Fruit fly (Drosophila melanogaster) whole organism, pupa: Measurements from ENCODE around the gene ash2.

Source experiments
- CG10348 ChIP-seq: fragments of 200-800 bp; sonication (Bioruptor generic); IDR thresholded peaks from 2 replicates; pipeline ENCODE4 v1.3.6; 2022; ENCODE audit warnings: missing biosample characterization, missing genetic modification characterization
- CG12605 ChIP-seq: fragments of 200-800 bp; sonication (Bioruptor generic); IDR thresholded peaks from 2 replicates; pipeline ENCODE4 v1.3.6; 2022; ENCODE audit warnings: missing biosample characterization, missing genetic modification characterization
- CG13204 ChIP-seq: fragments of 200-800 bp; sonication (Bioruptor generic); optimal IDR thresholded peaks from 2 replicates; lab custom pipeline; 2018; ENCODE audit warnings: missing biosample characterization, mild to moderate bottlenecking, missing genetic modification characterization, moderate library complexity
- CG14655 ChIP-seq: fragments of 200-800 bp; sonication (Bioruptor generic); optimal IDR thresholded peaks from 3 replicates; lab custom pipeline; 2017; ENCODE audit warnings: mild to moderate bottlenecking, missing biosample characterization, missing genetic modification reagents, missing genetic modification characterization
- CG15710 ChIP-seq: fragments of 200-800 bp; sonication (Bioruptor generic); optimal IDR thresholded peaks from 2 replicates; lab custom pipeline; 2018; ENCODE audit warnings: missing biosample characterization, mild to moderate bottlenecking, missing genetic modification characterization, moderate library complexity
- CG17806 ChIP-seq: fragments of 200-800 bp; sonication (Bioruptor generic); optimal IDR thresholded peaks from 2 replicates; lab custom pipeline; 2018; ENCODE audit warnings: missing biosample characterization, mild to moderate bottlenecking, missing genetic modification characterization, moderate library complexity
- CG32121 ChIP-seq: fragments of 200-800 bp; sonication (Bioruptor generic); IDR thresholded peaks from 2 replicates; pipeline ENCODE4 v1.3.6; 2022; ENCODE audit warnings: missing biosample characterization, missing genetic modification characterization
- CG34367 ChIP-seq: fragments of 200-800 bp; sonication (Bioruptor generic); optimal IDR thresholded peaks from 2 replicates; lab custom pipeline; 2018; ENCODE audit warnings: missing biosample characterization, mild to moderate bottlenecking, missing genetic modification characterization
- CG4496 ChIP-seq: fragments of 200-800 bp; sonication (Bioruptor generic); IDR thresholded peaks from 3 replicates; pipeline ENCODE4 v1.3.6; 2022; ENCODE audit warnings: missing biosample characterization, missing genetic modification characterization
- CG8159 ChIP-seq: fragments of 200-800 bp; sonication (Bioruptor generic); optimal IDR thresholded peaks from 3 replicates; lab custom pipeline; 2018; ENCODE audit warnings: missing biosample characterization, mild to moderate bottlenecking, missing genetic modification characterization, moderate library complexity
- CG8301 ChIP-seq: fragments of 200-800 bp; sonication (Bioruptor generic); optimal IDR thresholded peaks from 2 replicates; lab custom pipeline; 2018; ENCODE audit warnings: missing biosample characterization, mild to moderate bottlenecking, missing genetic modification characterization
- CG9948 ChIP-seq: fragments of 200-800 bp; sonication (Bioruptor generic); optimal IDR thresholded peaks from 2 replicates; lab custom pipeline; 2018; ENCODE audit warnings: missing biosample characterization, mild to moderate bottlenecking, missing genetic modification characterization, moderate library complexity
- D1 ChIP-seq: fragments of 200-800 bp; sonication (Bioruptor generic); optimal IDR thresholded peaks from 2 replicates; lab custom pipeline; 2018; ENCODE audit warnings: missing biosample characterization, mild to moderate bottlenecking, missing genetic modification characterization, moderate library complexity
- EcR ChIP-seq: fragments of 200-800 bp; sonication (Bioruptor generic); optimal IDR thresholded peaks from 3 replicates; lab custom pipeline; 2019; ENCODE audit warnings: missing biosample characterization, missing genetic modification characterization, mild to moderate bottlenecking, moderate library complexity, missing genetic modification reagents
- Ets98B ChIP-seq: fragments of 200-800 bp; sonication (Bioruptor generic); IDR thresholded peaks from 2 replicates; pipeline ENCODE4 v1.3.6; 2022; ENCODE audit warnings: missing biosample characterization, missing genetic modification characterization
- Pif1A ChIP-seq: fragments of 200-800 bp; sonication (Bioruptor generic); optimal IDR thresholded peaks from 3 replicates; lab custom pipeline; 2016; ENCODE audit warnings: missing biosample characterization, missing genetic modification characterization
- Pif1B ChIP-seq: fragments of 200-800 bp; sonication (Bioruptor generic); optimal IDR thresholded peaks from 3 replicates; lab custom pipeline; 2016; ENCODE audit warnings: missing biosample characterization, missing genetic modification characterization
- Snoo ChIP-seq: fragments of 200-800 bp; sonication (Bioruptor generic); optimal IDR thresholded peaks from 3 replicates; lab custom pipeline; 2017; ENCODE audit warnings: missing biosample characterization, mild to moderate bottlenecking, missing genetic modification characterization, inconsistent platforms
- fd96Ca ChIP-seq: fragments of 200-800 bp; sonication (Bioruptor generic); IDR thresholded peaks from 3 replicates; pipeline ENCODE4 v1.3.6; 2022; ENCODE audit warnings: missing biosample characterization, missing genetic modification characterization
- gl ChIP-seq: fragments of 200-800 bp; sonication (Bioruptor generic); optimal IDR thresholded peaks from 2 replicates; lab custom pipeline; 2018; ENCODE audit warnings: missing biosample characterization, mild to moderate bottlenecking, missing genetic modification characterization
- rn ChIP-seq: fragments of 200-800 bp; sonication (Bioruptor generic); IDR thresholded peaks from 2 replicates; pipeline ENCODE4 v1.3.6; 2022; ENCODE audit warnings: missing biosample characterization, missing genetic modification characterization

Gene ash2

dm6 chr3R:24662412-24662796 is 12.5 kb downstream of the ash2 start, which contains the start of gene slo:
Gene slo (plus strand): TSS chr3R:24662491.
- no peak for TF ChIP-seq CG8159 (tag; lab: Kevin White, UChicago)
- TF ChIP-seq CG17806 (tag; lab: Kevin White, UChicago) = no peak
- TF ChIP-seq CG32121 (GFP tag; lab: Robert Waterston, UW) = no peak
- TF ChIP-seq D1 (tag; lab: Kevin White, UChicago) = no peak
- no peak for TF ChIP-seq CG9948 (tag; lab: Kevin White, UChicago)
- no peak for TF ChIP-seq CG34367 (tag; lab: Kevin White, UChicago)
- TF ChIP-seq CG8301 (tag; lab: Kevin White, UChicago) = no peak
- no peak for TF ChIP-seq rn (GFP tag; lab: Robert Waterston, UW)
- TF ChIP-seq CG4496 (GFP tag; lab: Robert Waterston, UW) = no peak
- no peak for TF ChIP-seq Pif1A (GFP tag; lab: Kevin White, UChicago)
- no peak for TF ChIP-seq Snoo (tag; lab: Kevin White, UChicago)
- TF ChIP-seq gl (tag; lab: Kevin White, UChicago) = no peak
- no peak for TF ChIP-seq CG14655 (GFP tag; lab: Kevin White, UChicago)
- no peak for TF ChIP-seq Ets98B (GFP tag; lab: Robert Waterston, UW)
- no peak for TF ChIP-seq CG12605 (GFP tag; lab: Robert Waterston, UW)
- TF ChIP-seq CG10348 (GFP tag; lab: Robert Waterston, UW) = no peak
- no peak for TF ChIP-seq CG15710 (tag; lab: Kevin White, UChicago)
- no peak for TF ChIP-seq EcR (GFP tag; lab: Kevin White, UChicago)
- no peak for TF ChIP-seq fd96Ca (GFP tag; lab: Robert Waterston, UW)
- no peak for TF ChIP-seq CG13204 (GFP tag; lab: Kevin White, UChicago)

dm6 chr3R:24663044-24663443 is 13.1 kb downstream of the ash2 start:
- no peak for TF ChIP-seq CG8301 (tag; lab: Kevin White, UChicago)
- TF ChIP-seq CG15710 (tag; lab: Kevin White, UChicago) = no peak
- TF ChIP-seq CG13204 (GFP tag; lab: Kevin White, UChicago) = no peak
- no peak for TF ChIP-seq rn (GFP tag; lab: Robert Waterston, UW)
- no peak for TF ChIP-seq CG34367 (tag; lab: Kevin White, UChicago)
- TF ChIP-seq CG32121 (GFP tag; lab: Robert Waterston, UW) = no peak
- no peak for TF ChIP-seq fd96Ca (GFP tag; lab: Robert Waterston, UW)
- no peak for TF ChIP-seq CG8159 (tag; lab: Kevin White, UChicago)
- TF ChIP-seq CG17806 (tag; lab: Kevin White, UChicago) = no peak
- TF ChIP-seq Pif1B (GFP tag; lab: Kevin White, UChicago) = no peak
- no peak for TF ChIP-seq gl (tag; lab: Kevin White, UChicago)
- TF ChIP-seq Ets98B (GFP tag; lab: Robert Waterston, UW) = no peak
- TF ChIP-seq Pif1A (GFP tag; lab: Kevin White, UChicago) = no peak
- no peak for TF ChIP-seq CG14655 (GFP tag; lab: Kevin White, UChicago)
- no peak for TF ChIP-seq EcR (GFP tag; lab: Kevin White, UChicago)
- no peak for TF ChIP-seq CG4496 (GFP tag; lab: Robert Waterston, UW)
- no peak for TF ChIP-seq CG12605 (GFP tag; lab: Robert Waterston, UW)
- TF ChIP-seq CG9948 (tag; lab: Kevin White, UChicago) = no peak

dm6 chr3R:24667538-24668207 is 17.7 kb downstream of the ash2 start:
- no peak for TF ChIP-seq CG32121 (GFP tag; lab: Robert Waterston, UW)
- TF ChIP-seq Ets98B (GFP tag; lab: Robert Waterston, UW) = peak; percentile 26; the same call in 1 of the 2 replicates
- TF ChIP-seq fd96Ca (GFP tag; lab: Robert Waterston, UW) = peak; percentile 15; the same call in 1 of the 3 replicates

- no peak for TF ChIP-seq EcR (GFP tag; lab: Kevin White, UChicago)
- no peak for TF ChIP-seq Pif1B (GFP tag; lab: Kevin White, UChicago)
- no peak for TF ChIP-seq Ets98B (GFP tag; lab: Robert Waterston, UW)
- no peak for TF ChIP-seq CG17806 (tag; lab: Kevin White, UChicago)
- TF ChIP-seq CG13204 (GFP tag; lab: Kevin White, UChicago) = no peak
- no peak for TF ChIP-seq D1 (tag; lab: Kevin White, UChicago)
- TF ChIP-seq CG12605 (GFP tag; lab: Robert Waterston, UW) = no peak
Observed at dm6 chr3R:24671662-24672061, 21.7 kb downstream of the ash2 start.

dm6 chr3R:24692863-24693262 is 42.9 kb downstream of the ash2 start:
- TF ChIP-seq CG8159 (tag; lab: Kevin White, UChicago) = no peak
- TF ChIP-seq CG13204 (GFP tag; lab: Kevin White, UChicago) = no peak
- TF ChIP-seq CG12605 (GFP tag; lab: Robert Waterston, UW) = no peak
- TF ChIP-seq Pif1A (GFP tag; lab: Kevin White, UChicago) = no peak
- no peak for TF ChIP-seq CG17806 (tag; lab: Kevin White, UChicago)
- no peak for TF ChIP-seq Ets98B (GFP tag; lab: Robert Waterston, UW)
- no peak for TF ChIP-seq gl (tag; lab: Kevin White, UChicago)
- TF ChIP-seq Snoo (tag; lab: Kevin White, UChicago) = no peak
- TF ChIP-seq EcR (GFP tag; lab: Kevin White, UChicago) = no peak

dm6 chr3R:24699309-24699708 is 49.4 kb downstream of the ash2 start:
- TF ChIP-seq CG14655 (GFP tag; lab: Kevin White, UChicago) (no peak), D1 (tag; lab: Kevin White, UChicago) (no peak), Pif1A (GFP tag; lab: Kevin White, UChicago) (no peak), gl (tag; lab: Kevin White, UChicago) (no peak), Pif1B (GFP tag; lab: Kevin White, UChicago) (no peak), CG10348 (GFP tag; lab: Robert Waterston, UW) (no peak), fd96Ca (GFP tag; lab: Robert Waterston, UW) (no peak), CG32121 (GFP tag; lab: Robert Waterston, UW) (no peak), CG8159 (tag; lab: Kevin White, UChicago) (no peak), Ets98B (GFP tag; lab: Robert Waterston, UW) (no peak), CG34367 (tag; lab: Kevin White, UChicago) (no peak), rn (GFP tag; lab: Robert Waterston, UW) (no peak), CG4496 (GFP tag; lab: Robert Waterston, UW) (no peak), CG13204 (GFP tag; lab: Kevin White, UChicago) (no peak), CG12605 (GFP tag; lab: Robert Waterston, UW) (no peak), CG9948 (tag; lab: Kevin White, UChicago) (no peak), CG8301 (tag; lab: Kevin White, UChicago) (no peak)
